Worm (Caenorhabditis elegans) whole organism, late embryonic: ENCODE measurements around the gene srh-76.

Experiments used
- sox-2 ChIP-seq: fragments of 200-800 bp; sonication (Bioruptor generic); IDR thresholded peaks from 2 replicates; pipeline ENCODE4 v1.3.6; 2022; ENCODE audit warnings: missing genetic modification reagents, missing genetic modification characterization, missing compliant biosample characterization
- zip-5 ChIP-seq: sonication (generic microtip); optimal IDR thresholded peaks from 2 replicates; lab custom pipeline; 2016; ENCODE audit warnings: missing genetic modification characterization, missing compliant biosample characterization

ce11 chrV:5826592-5826991 lies 7.0 kb upstream of the srh-76 start, which contains the start of gene let-418:
- TF ChIP-seq sox-2 (GFP tag; lab: Robert Waterston, UW) = no peak
- TF ChIP-seq zip-5 (tag; lab: Kevin White, UChicago) = no peak
